Fruit fly (Drosophila melanogaster) whole organism, prepupa: Measurements from ENCODE around the gene CG15767.
A peak's percentile ranks its signal among the peaks of the same experiment; 100 is the strongest.

Experiments used
- Blimp-1 ChIP-seq: fragments of 200-800 bp; sonication (Bioruptor generic); optimal IDR thresholded peaks from 3 replicates; lab custom pipeline; 2017; ENCODE audit warnings: missing biosample characterization, missing genetic modification characterization, mild to moderate bottlenecking, moderate library complexity, missing genetic modification reagents
- CG10631 ChIP-seq: fragments of 200-800 bp; sonication (Bioruptor generic); optimal IDR thresholded peaks from 2 replicates; lab custom pipeline; 2016; ENCODE audit warnings: missing biosample characterization, missing genetic modification characterization
- CG10669 ChIP-seq: fragments of 200-800 bp; sonication (Bioruptor generic); optimal IDR thresholded peaks from 3 replicates; lab custom pipeline; 2018; ENCODE audit warnings: missing biosample characterization, mild to moderate bottlenecking, missing genetic modification characterization, moderate library complexity
- CG11762 ChIP-seq: fragments of 200-800 bp; sonication (Bioruptor generic); optimal IDR thresholded peaks from 3 replicates; lab custom pipeline; 2016; ENCODE audit warnings: missing biosample characterization, missing genetic modification characterization; ENCODE audit not compliant: insufficient read depth
- CG15336 ChIP-seq: fragments of 200-800 bp; sonication (Bioruptor generic); IDR thresholded peaks from 2 replicates; pipeline ENCODE4 v1.3.6; 2022; ENCODE audit warnings: missing biosample characterization, missing genetic modification characterization
- CG1621 ChIP-seq: fragments of 200-800 bp; sonication (Bioruptor generic); optimal IDR thresholded peaks from 3 replicates; lab custom pipeline; 2018; ENCODE audit warnings: missing biosample characterization, mild to moderate bottlenecking, missing genetic modification characterization
- CG16779 ChIP-seq: fragments of 200-800 bp; sonication (Bioruptor generic); optimal IDR thresholded peaks from 3 replicates; lab custom pipeline; 2017; ENCODE audit warnings: missing biosample characterization, mild to moderate bottlenecking, missing genetic modification characterization
- CG3032 ChIP-seq: fragments of 200-800 bp; optimal IDR thresholded peaks from 2 replicates; lab custom pipeline; 2019; ENCODE audit warnings: missing biosample characterization, mild to moderate bottlenecking, missing genetic modification characterization, moderate library complexity
- CG3919 ChIP-seq: fragments of 200-800 bp; sonication (Bioruptor generic); optimal IDR thresholded peaks from 3 replicates; lab custom pipeline; 2016; ENCODE audit warnings: missing biosample characterization, missing genetic modification characterization
- CG4318 ChIP-seq: fragments of 200-800 bp; sonication (Bioruptor generic); optimal IDR thresholded peaks from 3 replicates; lab custom pipeline; 2017; ENCODE audit warnings: missing biosample characterization, mild to moderate bottlenecking, missing genetic modification characterization
- CG6163 ChIP-seq: fragments of 200-800 bp; sonication (Bioruptor generic); IDR thresholded peaks from 3 replicates; pipeline ENCODE4 v1.3.6; 2022; ENCODE audit warnings: missing biosample characterization, missing genetic modification characterization
- CG6276 ChIP-seq: fragments of 200-800 bp; sonication (Bioruptor generic); optimal IDR thresholded peaks from 2 replicates; lab custom pipeline; 2017; ENCODE audit warnings: missing biosample characterization, mild to moderate bottlenecking, missing genetic modification characterization
- CG6808 ChIP-seq: fragments of 200-800 bp; sonication (Bioruptor generic); optimal IDR thresholded peaks from 3 replicates; lab custom pipeline; 2017; ENCODE audit warnings: missing biosample characterization, missing genetic modification characterization, mild to moderate bottlenecking, moderate library complexity, missing genetic modification reagents
- CG6854 ChIP-seq: fragments of 200-800 bp; sonication (Bioruptor generic); optimal IDR thresholded peaks from 2 replicates; lab custom pipeline; 2017; ENCODE audit warnings: missing biosample characterization, mild to moderate bottlenecking, missing genetic modification characterization
- CG7368 ChIP-seq: fragments of 200-800 bp; sonication (Bioruptor generic); optimal IDR thresholded peaks from 3 replicates; lab custom pipeline; 2016; ENCODE audit warnings: missing biosample characterization, missing genetic modification characterization
- CG8119 ChIP-seq: fragments of 200-800 bp; sonication (Bioruptor generic); IDR thresholded peaks from 3 replicates; pipeline ENCODE4 v1.3.6; 2022; ENCODE audit warnings: missing biosample characterization, missing genetic modification characterization
- CG8319 ChIP-seq: fragments of 200-800 bp; sonication (Bioruptor generic); optimal IDR thresholded peaks from 3 replicates; lab custom pipeline; 2016; ENCODE audit warnings: missing biosample characterization, missing genetic modification characterization
- CG8632 ChIP-seq: fragments of 200-800 bp; sonication (Bioruptor generic); optimal IDR thresholded peaks from 3 replicates; lab custom pipeline; 2016; ENCODE audit warnings: missing biosample characterization, missing genetic modification characterization
- CG9139 ChIP-seq: fragments of 200-800 bp; sonication (Bioruptor generic); optimal IDR thresholded peaks from 3 replicates; lab custom pipeline; 2017; ENCODE audit warnings: missing biosample characterization, mild to moderate bottlenecking, missing genetic modification characterization
- Eip75B ChIP-seq: fragments of 200-800 bp; sonication (Bioruptor generic); optimal IDR thresholded peaks from 3 replicates; lab custom pipeline; 2016; ENCODE audit warnings: missing biosample characterization, missing genetic modification characterization
- Eip78C ChIP-seq: fragments of 200-800 bp; sonication (Bioruptor generic); peaks from one replicate; lab custom pipeline; 2016; ENCODE audit warnings: missing biosample characterization, missing genetic modification characterization
- Eip93F ChIP-seq: fragments of 200-800 bp; sonication (Bioruptor generic); optimal IDR thresholded peaks from 2 replicates; lab custom pipeline; 2016; ENCODE audit warnings: missing biosample characterization, mild to moderate bottlenecking, missing genetic modification characterization
- Ets21C ChIP-seq: fragments of 200-800 bp; sonication (Bioruptor generic); optimal IDR thresholded peaks from 3 replicates; lab custom pipeline; 2016; ENCODE audit warnings: missing biosample characterization, missing genetic modification characterization
- Ets96B ChIP-seq: fragments of 200-800 bp; optimal IDR thresholded peaks from 2 replicates; lab custom pipeline; 2019; ENCODE audit warnings: missing biosample characterization, mild to moderate bottlenecking, missing genetic modification characterization, moderate library complexity
- Hr38 ChIP-seq: sonication (Bioruptor generic); optimal IDR thresholded peaks from 2 replicates; lab custom pipeline; 2016; ENCODE audit warnings: missing biosample characterization, missing genetic modification characterization
- Hr4 ChIP-seq: fragments of 200-800 bp; sonication (Bioruptor generic); optimal IDR thresholded peaks from 3 replicates; lab custom pipeline; 2016; ENCODE audit warnings: missing biosample characterization, missing genetic modification characterization
- achi ChIP-seq: fragments of 200-800 bp; sonication (Bioruptor generic); optimal IDR thresholded peaks from 3 replicates; lab custom pipeline; 2016; ENCODE audit warnings: missing biosample characterization, missing genetic modification characterization
- dsx ChIP-seq: fragments of 200-800 bp; optimal IDR thresholded peaks from 3 replicates; lab custom pipeline; 2019; ENCODE audit warnings: missing biosample characterization, mild to moderate bottlenecking, missing genetic modification characterization, moderate library complexity; ENCODE audit not compliant: poor library complexity, severe bottlenecking
- eg ChIP-seq: fragments of 200-800 bp; sonication (Bioruptor generic); IDR thresholded peaks from 3 replicates; pipeline ENCODE4 v1.3.6; 2022; ENCODE audit warnings: missing biosample characterization, missing genetic modification characterization
- esn ChIP-seq: fragments of 200-800 bp; sonication (Bioruptor generic); optimal IDR thresholded peaks from 2 replicates; lab custom pipeline; 2016; ENCODE audit warnings: missing biosample characterization, mild to moderate bottlenecking, missing genetic modification characterization, moderate library complexity
- fkh ChIP-seq: fragments of 200-800 bp; sonication (Bioruptor generic); optimal IDR thresholded peaks from 3 replicates; lab custom pipeline; 2017; ENCODE audit warnings: missing biosample characterization, mild to moderate bottlenecking, missing genetic modification characterization, moderate library complexity
- net ChIP-seq: fragments of 200-800 bp; sonication (Bioruptor generic); optimal IDR thresholded peaks from 3 replicates; lab custom pipeline; 2016; ENCODE audit warnings: missing biosample characterization, missing genetic modification characterization
- spab ChIP-seq: fragments of 200-800 bp; sonication (Bioruptor generic); optimal IDR thresholded peaks from 2 replicates; lab custom pipeline; 2017; ENCODE audit warnings: missing biosample characterization, mild to moderate bottlenecking, missing genetic modification characterization, missing genetic modification reagents
- ss ChIP-seq, 2 experiments: fragments of 200-800 bp; sonication (Bioruptor generic); optimal IDR thresholded peaks; 2 replicates in 1 of 2; 3 replicates in 1 of 2; lab custom pipeline; 2017 to 2018; ENCODE audit warnings: mild to moderate bottlenecking in 2 of 2, missing biosample characterization in 2 of 2, missing genetic modification characterization in 2 of 2, moderate library complexity in 1 of 2
- svp ChIP-seq: fragments of 200-800 bp; sonication (Bioruptor generic); peaks from one replicate; lab custom pipeline; 2016; ENCODE audit warnings: missing biosample characterization, missing genetic modification characterization
- vri ChIP-seq: fragments of 200-800 bp; sonication (Bioruptor generic); optimal IDR thresholded peaks from 3 replicates; lab custom pipeline; 2016; ENCODE audit warnings: missing biosample characterization, mild to moderate bottlenecking, missing genetic modification characterization

CG15767 gene

DNA sequence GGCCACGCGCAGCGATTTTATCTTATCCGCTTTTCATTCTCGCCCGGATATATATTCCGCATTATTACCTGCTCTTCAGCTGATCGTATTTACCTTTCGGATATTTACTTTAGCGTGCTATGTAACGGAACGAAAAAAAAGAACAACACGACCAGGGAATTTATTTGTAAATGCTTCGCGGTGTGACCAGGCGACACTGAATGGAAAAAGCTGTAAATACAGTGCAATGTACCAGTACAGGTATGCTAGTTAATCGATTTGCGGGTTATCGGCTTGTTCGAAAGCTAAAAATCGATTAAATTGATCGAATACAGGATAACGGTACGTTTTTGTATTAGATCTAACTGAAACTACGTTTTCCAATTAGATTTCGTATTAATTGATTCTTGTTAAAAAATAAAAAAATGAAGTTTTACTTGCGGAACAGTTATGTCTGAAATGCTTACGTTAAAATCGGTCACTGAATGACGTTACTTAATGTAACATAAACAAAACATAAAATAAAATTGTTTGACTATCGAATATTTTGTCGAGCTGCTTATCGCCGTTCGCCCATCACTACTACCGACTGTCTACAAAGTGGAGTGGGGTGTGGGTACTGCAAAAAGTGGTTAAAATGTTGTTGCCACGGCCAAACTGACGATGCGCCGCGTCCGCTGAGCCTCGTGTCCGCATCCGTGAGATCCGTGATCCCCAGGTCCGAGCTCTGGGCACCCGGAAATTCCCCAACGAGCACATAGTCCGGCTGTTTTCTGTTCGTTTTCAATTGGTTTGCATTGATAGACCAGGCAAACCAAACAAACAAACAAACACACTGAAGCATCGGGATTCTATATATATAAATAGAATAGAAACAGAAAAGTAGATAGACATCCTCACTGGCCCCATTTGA, 25.0 kb upstream of the CG15767 start, which contains the start of the genes MAPk-Ak2 and CG42699 (continued):
- TF ChIP-seq CG6276 (peak; percentile 7), CG16779 (tag; lab: Kevin White, UChicago) (peak; percentile 52), CG10631 (peak; percentile 49), Ets21C (GFP tag; lab: Kevin White, UChicago) (no peak), CG3032 (tag; lab: Kevin White, UChicago) (peak; percentile 3), CG8119 (GFP tag; lab: Robert Waterston, UW) (0 out of 3 replicates have a peak, but pooled peaks have one; percentile 22), Eip78C (GFP tag; lab: Kevin White, UChicago) (peak; percentile 87), vri (GFP tag; lab: Kevin White, UChicago) (peak; percentile 57), CG1621 (peak; percentile 34), CG3919 (peak; percentile 45)

DNA sequence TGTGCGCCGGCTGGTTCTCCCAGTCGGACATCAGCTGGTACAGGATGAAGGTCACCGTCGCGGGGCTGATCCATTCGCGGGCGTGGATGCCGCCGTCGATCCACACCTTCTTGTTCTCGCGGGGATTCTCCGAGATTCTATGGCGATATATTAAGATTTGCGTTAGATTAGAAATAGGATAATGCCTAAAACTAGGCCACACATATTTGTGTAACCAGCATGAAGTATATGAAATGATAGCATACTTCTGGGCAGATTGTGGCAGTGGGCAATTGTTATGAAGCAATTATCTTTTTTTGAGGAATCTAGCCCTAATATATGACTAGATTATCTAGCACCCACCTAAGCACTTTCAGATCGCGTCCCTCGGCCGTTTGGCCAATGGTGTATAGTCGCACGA, 22.6 kb upstream of the CG15767 start:
- TF ChIP-seq CG8119 (GFP tag; lab: Robert Waterston, UW) (no peak), Eip78C (GFP tag; lab: Kevin White, UChicago) (peak; percentile 8)

DNA sequence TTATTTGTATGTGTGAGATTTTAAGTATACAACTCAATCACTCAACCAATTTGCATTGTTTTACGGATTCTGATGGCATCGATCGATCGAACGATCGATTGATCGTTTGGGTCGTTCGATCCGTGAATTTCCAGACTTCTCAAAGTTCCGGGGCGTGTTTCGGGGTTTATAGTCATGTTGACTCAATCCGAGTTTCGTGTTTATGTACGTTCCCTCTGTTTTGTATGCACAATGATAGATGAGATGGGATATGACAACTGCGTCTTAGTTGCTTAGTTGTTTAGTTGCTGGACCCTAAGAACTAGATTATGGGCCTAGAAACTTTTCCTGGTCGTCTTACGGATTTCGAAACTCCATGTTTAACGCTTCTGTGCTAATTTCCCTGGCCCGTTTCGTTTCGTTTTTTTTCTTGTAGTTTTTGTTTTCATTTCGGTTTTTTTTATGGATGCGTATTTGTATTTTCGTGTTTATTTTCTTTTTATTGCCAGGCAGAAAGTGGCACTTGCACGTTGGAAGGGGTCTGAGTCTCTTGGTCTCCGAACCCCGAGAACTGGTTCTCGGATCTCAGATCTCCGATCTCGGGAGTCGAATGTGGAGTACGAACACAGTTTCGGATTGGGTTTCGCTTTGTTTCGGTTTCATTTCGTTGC, 20.6 kb upstream of the CG15767 start:
- TF ChIP-seq vri (GFP tag; lab: Kevin White, UChicago) = no peak
- TF ChIP-seq achi (GFP tag; lab: Kevin White, UChicago) = no peak
- TF ChIP-seq Eip75B (GFP tag; lab: Kevin White, UChicago) = peak; percentile 24
- TF ChIP-seq CG3032 (tag; lab: Kevin White, UChicago) = no peak
- no peak for TF ChIP-seq CG8319 (GFP tag; lab: Kevin White, UChicago)
- TF ChIP-seq CG9139 = peak; percentile 76
- TF ChIP-seq svp = no peak
- TF ChIP-seq CG8632 = no peak
- no peak for TF ChIP-seq net (GFP tag; lab: Kevin White, UChicago)
- no peak for TF ChIP-seq CG6276
- TF ChIP-seq Eip78C (GFP tag; lab: Kevin White, UChicago) = peak; percentile 63
- TF ChIP-seq Hr4 (GFP tag; lab: Kevin White, UChicago) = no peak
- TF ChIP-seq eg (GFP tag; lab: Robert Waterston, UW) = no peak
- peak; percentile 35 for TF ChIP-seq CG1621
- no peak for TF ChIP-seq CG4318 (GFP tag; lab: Kevin White, UChicago)
- TF ChIP-seq CG10669 (GFP tag; lab: Kevin White, UChicago) = peak; percentile 31
- peak; percentile 41 for TF ChIP-seq dsx (GFP tag; lab: Kevin White, UChicago)
- peak; percentile 25 for TF ChIP-seq CG16779 (tag; lab: Kevin White, UChicago)
- peak; percentile 70 for TF ChIP-seq fkh
- TF ChIP-seq CG6854 = peak; percentile 61
- no peak for TF ChIP-seq CG15336
- no peak for TF ChIP-seq Hr38
- no peak for TF ChIP-seq esn
- TF ChIP-seq Blimp-1 (GFP tag; lab: Kevin White, UChicago) = peak; percentile 86
- peak; percentile 20 for TF ChIP-seq Ets96B (tag; lab: Kevin White, UChicago)
- peak; percentile 72 to 74 for TF ChIP-seq ss (GFP tag; optimal IDR thresholded peaks at IDR 0.05; lab: Kevin White, UChicago)
- TF ChIP-seq CG6163 = peak; percentile 61; the same call in 2 of the 3 replicates
- TF ChIP-seq CG6808 (GFP tag; lab: Kevin White, UChicago) = peak; percentile 70
- no peak for TF ChIP-seq Ets21C (GFP tag; lab: Kevin White, UChicago)
- TF ChIP-seq Eip93F (GFP tag; lab: Kevin White, UChicago) = no peak
- TF ChIP-seq spab (GFP tag; lab: Kevin White, UChicago) = peak; percentile 45
- TF ChIP-seq CG7368 = no peak
- TF ChIP-seq CG11762 (GFP tag; lab: Kevin White, UChicago) = no peak
